Worm (Caenorhabditis elegans) whole organism, early embryonic: ENCODE data around the gene srbc-48.

Experiments used
- B0310.2 ChIP-seq: sonication (generic microtip); optimal IDR thresholded peaks from 2 replicates; lab custom pipeline; 2016; ENCODE audit warnings: mild to moderate bottlenecking, missing genetic modification characterization, missing compliant biosample characterization
- F13C5.2 ChIP-seq: sonication (generic microtip); optimal IDR thresholded peaks from 2 replicates; lab custom pipeline; 2017; ENCODE audit warnings: mild to moderate bottlenecking, missing genetic modification characterization, inconsistent platforms, missing compliant biosample characterization
- aly-1 ChIP-seq: sonication (generic microtip); optimal IDR thresholded peaks from 2 replicates; lab custom pipeline; 2016; ENCODE audit warnings: missing genetic modification characterization, missing compliant biosample characterization
- ama-1 ChIP-seq: fragments of 150-350 bp; optimal IDR thresholded peaks from 2 replicates; lab custom pipeline; 2014
- ceh-13 ChIP-seq: fragments of 200-800 bp; sonication (Bioruptor generic); optimal IDR thresholded peaks from 2 replicates; lab custom pipeline; 2018; ENCODE audit warnings: mild to moderate bottlenecking, missing genetic modification characterization, missing compliant biosample characterization
- ceh-36 ChIP-seq: sonication (generic microtip); optimal IDR thresholded peaks from 2 replicates; lab custom pipeline; 2016; ENCODE audit warnings: missing genetic modification characterization, inconsistent platforms, missing compliant biosample characterization
- ets-7 ChIP-seq: sonication (generic microtip); optimal IDR thresholded peaks from 2 replicates; lab custom pipeline; 2016; ENCODE audit warnings: missing genotype, missing genetic modification characterization, missing compliant biosample characterization
- flt-1 ChIP-seq: fragments of 200-800 bp; sonication (Bioruptor generic); IDR thresholded peaks from 2 replicates; pipeline ENCODE4 v1.3.6; 2022; ENCODE audit warnings: missing genetic modification characterization, missing compliant biosample characterization
- hmbx-1 ChIP-seq: sonication (generic microtip); optimal IDR thresholded peaks from 2 replicates; lab custom pipeline; 2016; ENCODE audit warnings: mild to moderate bottlenecking, missing genetic modification characterization, missing compliant biosample characterization
- hmg-4 ChIP-seq: fragments of 200-800 bp; sonication (Bioruptor generic); optimal IDR thresholded peaks from 2 replicates; lab custom pipeline; 2018; ENCODE audit warnings: mild to moderate bottlenecking, missing genetic modification characterization, missing compliant biosample characterization
- hnd-1 ChIP-seq: sonication (generic microtip); optimal IDR thresholded peaks from 2 replicates; lab custom pipeline; 2016; ENCODE audit warnings: missing genetic modification characterization, missing compliant biosample characterization
- pes-1 ChIP-seq: fragments of 200-800 bp; sonication (Bioruptor generic); IDR thresholded peaks from 2 replicates; pipeline ENCODE4 v1.3.6; 2022; ENCODE audit warnings: missing genetic modification reagents, missing genetic modification characterization, missing compliant biosample characterization
- scrt-1 ChIP-seq: fragments of 200-800 bp; sonication (Bioruptor generic); IDR thresholded peaks from 2 replicates; pipeline ENCODE4 v1.3.6; 2022; ENCODE audit warnings: missing genetic modification characterization, missing compliant biosample characterization
- sea-1 ChIP-seq: fragments of 200-800 bp; sonication (Bioruptor generic); conservative IDR thresholded peaks from 2 replicates; pipeline ENCODE4 v1.3.6; 2022; ENCODE audit warnings: missing genetic modification characterization, missing compliant biosample characterization
- tbx-11 ChIP-seq: fragments of 200-800 bp; sonication (Bioruptor generic); IDR thresholded peaks from 2 replicates; pipeline ENCODE4 v1.3.6; 2022; ENCODE audit warnings: missing genetic modification characterization, missing compliant biosample characterization
- tbx-37 ChIP-seq: fragments of 200-800 bp; sonication (Bioruptor generic); conservative IDR thresholded peaks from 2 replicates; pipeline ENCODE4 v1.3.6; 2022; ENCODE audit warnings: missing genetic modification reagents, missing genetic modification characterization, missing compliant biosample characterization
- tra-4 ChIP-seq: sonication (generic microtip); optimal IDR thresholded peaks from 2 replicates; lab custom pipeline; 2017; ENCODE audit warnings: missing genetic modification characterization, missing compliant biosample characterization

Gene srbc-48

ce11 chrV:15815962-15816432 is 4.1 kb upstream of the srbc-48 start, which contains the start of the genes fbxa-69 and F54B8.4:
TSS of gene fbxa-69 (minus strand) at chrV:15815971.
TSS of gene F54B8.4 (plus strand) at chrV:15816382.
- TF ChIP-seq hmbx-1 (tag; lab: Kevin White, UChicago), result no peak
- no peak for TF ChIP-seq pes-1
- TF ChIP-seq scrt-1 (GFP tag; lab: Robert Waterston, UW), result no peak
- TF ChIP-seq hnd-1, result no peak
- no peak for TF ChIP-seq flt-1 (GFP tag; lab: Robert Waterston, UW)
- TF ChIP-seq ceh-13, result no peak
- TF ChIP-seq tbx-37 (GFP tag; lab: Robert Waterston, UW), result no peak
- TF ChIP-seq ets-7 (tag; lab: Kevin White, UChicago), result no peak
- TF ChIP-seq B0310.2, result no peak
- no peak for TF ChIP-seq F13C5.2 (tag; lab: Kevin White, UChicago)
- TF ChIP-seq tbx-11 (GFP tag; lab: Robert Waterston, UW), result no peak
- TF ChIP-seq tra-4 (tag; lab: Kevin White, UChicago), result no peak
- TF ChIP-seq ceh-36 (tag; lab: Kevin White, UChicago), result no peak
- TF ChIP-seq hmg-4 (GFP tag; lab: Kevin White, UChicago), result no peak
- no peak for TF ChIP-seq aly-1 (tag; lab: Kevin White, UChicago)
- TF ChIP-seq sea-1 (GFP tag; lab: Robert Waterston, UW), result no peak
- no peak for TF ChIP-seq ama-1 (lab: Kevin White, UChicago)

ce11 chrV:15817746-15818145 is 2.3 kb upstream of the srbc-48 start, which contains the start of gene abf-3:
TSS of gene abf-3 (minus strand) at chrV:15817846.
- TF ChIP-seq flt-1 (GFP tag; lab: Robert Waterston, UW), result no peak
- no peak for TF ChIP-seq scrt-1 (GFP tag; lab: Robert Waterston, UW)
- no peak for TF ChIP-seq F13C5.2 (tag; lab: Kevin White, UChicago)
- no peak for TF ChIP-seq tra-4 (tag; lab: Kevin White, UChicago)
- TF ChIP-seq tbx-37 (GFP tag; lab: Robert Waterston, UW), result no peak
- no peak for TF ChIP-seq ama-1 (lab: Kevin White, UChicago)
- TF ChIP-seq ceh-13, result no peak
- no peak for TF ChIP-seq sea-1 (GFP tag; lab: Robert Waterston, UW)
- TF ChIP-seq B0310.2, result no peak
- no peak for TF ChIP-seq ceh-36 (tag; lab: Kevin White, UChicago)
- TF ChIP-seq tbx-11 (GFP tag; lab: Robert Waterston, UW), result no peak

ce11 chrV:15821398-15821797 is 1.3 kb downstream of the srbc-48 start, which contains the start of gene srbc-49:
TSS of gene srbc-49 (plus strand) at chrV:15821698.
- TF ChIP-seq aly-1 (tag; lab: Kevin White, UChicago) (no peak), flt-1 (GFP tag; lab: Robert Waterston, UW) (no peak), hnd-1 (no peak)

- no peak for TF ChIP-seq ama-1 (lab: Kevin White, UChicago)
- TF ChIP-seq aly-1 (tag; lab: Kevin White, UChicago), result no peak
- TF ChIP-seq tra-4 (tag; lab: Kevin White, UChicago), result no peak
- TF ChIP-seq hmg-4 (GFP tag; lab: Kevin White, UChicago), result no peak
- no peak for TF ChIP-seq ceh-36 (tag; lab: Kevin White, UChicago)
- no peak for TF ChIP-seq ceh-13
- TF ChIP-seq hnd-1, result no peak
- TF ChIP-seq scrt-1 (GFP tag; lab: Robert Waterston, UW), result no peak
- no peak for TF ChIP-seq sea-1 (GFP tag; lab: Robert Waterston, UW)
- no peak for TF ChIP-seq B0310.2
- TF ChIP-seq F13C5.2 (tag; lab: Kevin White, UChicago), result no peak
- no peak for TF ChIP-seq tbx-11 (GFP tag; lab: Robert Waterston, UW)
- TF ChIP-seq pes-1, result no peak
- TF ChIP-seq hmbx-1 (tag; lab: Kevin White, UChicago), result no peak
- TF ChIP-seq flt-1 (GFP tag; lab: Robert Waterston, UW), result no peak
- no peak for TF ChIP-seq ets-7 (tag; lab: Kevin White, UChicago)
- TF ChIP-seq tbx-37 (GFP tag; lab: Robert Waterston, UW), result no peak
Observed at ce11 chrV:15824866-15825265, 4.8 kb downstream of the srbc-48 start, which contains the start of gene srbc-50. TSS of gene srbc-50 (minus strand) at chrV:15824966.

ce11 chrV:15826110-15826509 is 6.0 kb downstream of the srbc-48 start, which contains the start of gene srbc-51:
TSS of gene srbc-51 (plus strand) at chrV:15826410.
- TF ChIP-seq ceh-36 (tag; lab: Kevin White, UChicago) (no peak), scrt-1 (GFP tag; lab: Robert Waterston, UW) (no peak), F13C5.2 (tag; lab: Kevin White, UChicago) (no peak)

ce11 chrV:15829907-15830306 is 9.8 kb downstream of the srbc-48 start, which contains the start of gene srbc-55:
TSS of gene srbc-55 (minus strand) at chrV:15830007.
- TF ChIP-seq flt-1 (GFP tag; lab: Robert Waterston, UW) (no peak), ama-1 (lab: Kevin White, UChicago) (no peak), hnd-1 (no peak), tbx-11 (GFP tag; lab: Robert Waterston, UW) (no peak)

ce11 chrV:15831586-15831985 is 11.5 kb downstream of the srbc-48 start, which contains the start of gene srbc-56:
TSS of gene srbc-56 (minus strand) at chrV:15831686.
- TF ChIP-seq F13C5.2 (tag; lab: Kevin White, UChicago) (no peak), ets-7 (tag; lab: Kevin White, UChicago) (no peak), ceh-36 (tag; lab: Kevin White, UChicago) (no peak), B0310.2 (no peak), tra-4 (tag; lab: Kevin White, UChicago) (no peak), hmbx-1 (tag; lab: Kevin White, UChicago) (no peak), tbx-37 (GFP tag; lab: Robert Waterston, UW) (no peak), scrt-1 (GFP tag; lab: Robert Waterston, UW) (no peak), flt-1 (GFP tag; lab: Robert Waterston, UW) (no peak), tbx-11 (GFP tag; lab: Robert Waterston, UW) (no peak), ama-1 (lab: Kevin White, UChicago) (no peak), ceh-13 (no peak), hmg-4 (GFP tag; lab: Kevin White, UChicago) (no peak), sea-1 (GFP tag; lab: Robert Waterston, UW) (no peak)
